Worm (Caenorhabditis elegans) whole organism, late embryonic: ENCODE results near the gene fbxa-64.

ENCODE experiments used
- F13H6.1 ChIP-seq: sonication (generic microtip); optimal IDR thresholded peaks from 2 replicates; lab custom pipeline; 2016; ENCODE audit warnings: missing genetic modification characterization, missing compliant biosample characterization
- ama-1 ChIP-seq: fragments of 150-350 bp; optimal IDR thresholded peaks from 2 replicates; lab custom pipeline; 2014
- ceh-6 ChIP-seq: fragments of 200-800 bp; sonication (Bioruptor generic); optimal IDR thresholded peaks from 2 replicates; lab custom pipeline; 2018; ENCODE audit warnings: mild to moderate bottlenecking, missing genetic modification characterization, missing compliant biosample characterization
- elt-2 ChIP-seq: sonication (generic microtip); optimal IDR thresholded peaks from 2 replicates; lab custom pipeline; 2016; ENCODE audit warnings: missing genetic modification reagents, missing genetic modification characterization, missing compliant biosample characterization
- hlh-8 ChIP-seq: sonication (generic microtip); optimal IDR thresholded peaks from 2 replicates; lab custom pipeline; 2016; ENCODE audit warnings: missing genotype, missing genetic modification characterization, missing compliant biosample characterization
- nfya-1 ChIP-seq: sonication (generic microtip); optimal IDR thresholded peaks from 2 replicates; lab custom pipeline; 2017; ENCODE audit warnings: missing genetic modification characterization, mild to moderate bottlenecking, missing compliant biosample characterization, antibody characterized with exemption, moderate library complexity
- nhr-232 ChIP-seq: sonication (generic microtip); optimal IDR thresholded peaks from 2 replicates; lab custom pipeline; 2016; ENCODE audit warnings: missing genetic modification characterization, missing compliant biosample characterization
- sox-4 ChIP-seq: sonication (generic microtip); optimal IDR thresholded peaks from 2 replicates; lab custom pipeline; 2017; ENCODE audit warnings: mild to moderate bottlenecking, missing genetic modification characterization, inconsistent platforms, missing compliant biosample characterization
- unc-86 ChIP-seq: sonication (generic microtip); optimal IDR thresholded peaks from 2 replicates; lab custom pipeline; 2016; ENCODE audit warnings: missing genetic modification characterization, missing compliant biosample characterization

DNA sequence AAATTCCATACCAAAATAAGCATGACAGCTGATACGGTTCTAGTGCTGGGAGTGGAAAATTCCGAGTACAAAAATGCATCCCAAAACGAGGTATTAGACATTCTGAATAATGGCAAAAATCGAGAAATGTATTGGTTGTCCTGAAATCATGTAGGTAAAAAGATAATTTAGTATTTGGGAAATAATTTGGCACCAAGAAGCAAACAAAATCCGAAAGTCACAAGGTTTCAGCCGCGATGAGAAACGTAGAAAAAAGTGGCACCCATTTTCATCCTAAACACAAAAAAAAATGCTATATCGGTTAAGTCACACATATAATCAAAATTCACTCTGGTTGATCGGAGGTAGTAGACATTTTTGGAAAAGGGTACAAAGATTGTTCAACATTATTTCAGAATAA is 19.8 kb upstream of the fbxa-64 start, which contains the start of gene srx-122:
- TF ChIP-seq sox-4 (tag; lab: Kevin White, UChicago), result no peak
- no peak for TF ChIP-seq ceh-6 (GFP tag; lab: Kevin White, UChicago)
- no peak for TF ChIP-seq unc-86 (tag; lab: Kevin White, UChicago)
- no peak for TF ChIP-seq nfya-1 (tag; lab: Kevin White, UChicago)
- TF ChIP-seq elt-2, result no peak
- no peak for TF ChIP-seq hlh-8 (tag; lab: Kevin White, UChicago)
- TF ChIP-seq ama-1 (lab: Kevin White, UChicago), result no peak
- TF ChIP-seq F13H6.1 (tag; lab: Kevin White, UChicago), result no peak
- TF ChIP-seq nhr-232, result no peak
